Worm (Caenorhabditis elegans) whole organism, L3 larva: ENCODE measurements around the gene nhr-34.
A peak's percentile ranks its signal among the peaks of the same experiment; 100 is the strongest.

Experiments
- R02D3.7 ChIP-seq: fragments of 150-350 bp; optimal IDR thresholded peaks from 2 replicates; lab custom pipeline; 2014; ENCODE audit warnings: missing biosample characterization, missing genetic modification characterization
- ama-1 ChIP-seq: fragments of 150-350 bp; optimal IDR thresholded peaks from 2 replicates; lab custom pipeline; 2018
- ceh-28 ChIP-seq: fragments of 150-350 bp; optimal IDR thresholded peaks from 2 replicates; lab custom pipeline; 2014; ENCODE audit warnings: missing biosample characterization, missing genetic modification reagents, missing genetic modification characterization
- ceh-9 ChIP-seq: sonication (generic microtip); optimal IDR thresholded peaks from 2 replicates; lab custom pipeline; 2018; ENCODE audit warnings: missing biosample characterization, missing genetic modification characterization
- daf-12 ChIP-seq: fragments of 150-350 bp; optimal IDR thresholded peaks from 2 replicates; lab custom pipeline; 2014; ENCODE audit warnings: missing biosample characterization, missing genetic modification reagents, missing genetic modification characterization
- egl-5 ChIP-seq: fragments of 150-350 bp; optimal IDR thresholded peaks from 2 replicates; lab custom pipeline; 2017; ENCODE audit warnings: missing biosample characterization, missing genetic modification reagents, missing genetic modification characterization, inconsistent platforms
- elt-1 ChIP-seq: fragments of 150-350 bp; optimal IDR thresholded peaks from 2 replicates; lab custom pipeline; 2014; ENCODE audit warnings: missing biosample characterization, missing genetic modification characterization
- elt-2 ChIP-seq: sonication (generic microtip); optimal IDR thresholded peaks from 2 replicates; lab custom pipeline; 2016; ENCODE audit warnings: missing genetic modification reagents, mild to moderate bottlenecking, missing genetic modification characterization, missing compliant biosample characterization
- eor-1 ChIP-seq, 2 experiments: fragments of 150-350 bp; optimal IDR thresholded peaks; 2 replicates each; lab custom pipeline; 2014 to 2018; ENCODE audit warnings: missing biosample characterization in 2 of 2, missing genetic modification characterization in 2 of 2
- fkh-10 ChIP-seq: sonication (generic microtip); optimal IDR thresholded peaks from 2 replicates; lab custom pipeline; 2017; ENCODE audit warnings: missing biosample characterization, missing genetic modification reagents, missing genetic modification characterization
- fos-1 ChIP-seq: fragments of 150-350 bp; optimal IDR thresholded peaks from 2 replicates; lab custom pipeline; 2014; ENCODE audit warnings: missing biosample characterization, missing genetic modification characterization
- hmg-11 ChIP-seq: sonication (generic microtip); optimal IDR thresholded peaks from 2 replicates; lab custom pipeline; 2016; ENCODE audit warnings: missing genetic modification characterization, missing compliant biosample characterization
- jun-1 ChIP-seq: fragments of 150-350 bp; optimal IDR thresholded peaks from 2 replicates; lab custom pipeline; 2014; ENCODE audit warnings: missing biosample characterization, missing genetic modification reagents, missing genetic modification characterization
- lin-15B ChIP-seq: fragments of 150-350 bp; optimal IDR thresholded peaks from 2 replicates; lab custom pipeline; 2014; ENCODE audit warnings: missing biosample characterization, missing genetic modification characterization
- lin-39 ChIP-seq: fragments of 150-350 bp; optimal IDR thresholded peaks from 2 replicates; lab custom pipeline; 2018; ENCODE audit warnings: missing biosample characterization, missing genetic modification reagents, missing genetic modification characterization
- mml-1 ChIP-seq: fragments of 150-350 bp; sonication (generic microtip); optimal IDR thresholded peaks from 3 replicates; lab custom pipeline; 2014; ENCODE audit warnings: missing biosample characterization, missing genetic modification characterization
- nfya-1 ChIP-seq: sonication (generic microtip); optimal IDR thresholded peaks from 2 replicates; lab custom pipeline; 2017; ENCODE audit warnings: missing genetic modification characterization, mild to moderate bottlenecking, missing compliant biosample characterization, antibody characterized with exemption, moderate library complexity; ENCODE audit not compliant: insufficient read depth
- nhr-11 ChIP-seq: fragments of 150-350 bp; optimal IDR thresholded peaks from 2 replicates; lab custom pipeline; 2014; ENCODE audit warnings: missing biosample characterization, missing genetic modification characterization
- nhr-12 ChIP-seq: fragments of 150-350 bp; optimal IDR thresholded peaks from 2 replicates; lab custom pipeline; 2014; ENCODE audit warnings: missing biosample characterization, missing genetic modification characterization
- nhr-23 ChIP-seq: fragments of 150-350 bp; optimal IDR thresholded peaks from 2 replicates; lab custom pipeline; 2014; ENCODE audit warnings: missing biosample characterization, missing genetic modification reagents, missing genetic modification characterization
- nhr-25 ChIP-seq: sonication (generic microtip); optimal IDR thresholded peaks from 2 replicates; lab custom pipeline; 2017; ENCODE audit warnings: missing biosample characterization, missing genetic modification characterization
- nhr-28 ChIP-seq: fragments of 150-350 bp; optimal IDR thresholded peaks from 2 replicates; lab custom pipeline; 2014; ENCODE audit warnings: missing biosample characterization, missing genetic modification characterization
- nhr-43 ChIP-seq: sonication (generic microtip); optimal IDR thresholded peaks from 2 replicates; lab custom pipeline; 2016; ENCODE audit warnings: mild to moderate bottlenecking, missing genetic modification characterization, missing compliant biosample characterization; ENCODE audit not compliant: poor library complexity, severe bottlenecking
- nhr-67 ChIP-seq: fragments of 150-350 bp; optimal IDR thresholded peaks from 2 replicates; lab custom pipeline; 2014; ENCODE audit warnings: missing biosample characterization, missing genetic modification characterization
- nhr-77 ChIP-seq: fragments of 150-350 bp; optimal IDR thresholded peaks from 2 replicates; lab custom pipeline; 2014; ENCODE audit warnings: missing biosample characterization, missing genetic modification characterization
- pha-4 ChIP-seq: fragments of 150-350 bp; optimal IDR thresholded peaks from 2 replicates; lab custom pipeline; 2014; ENCODE audit warnings: missing biosample characterization, missing genetic modification reagents, missing genetic modification characterization
- pqm-1 ChIP-seq: fragments of 150-350 bp; optimal IDR thresholded peaks from 2 replicates; lab custom pipeline; 2017; ENCODE audit warnings: missing biosample characterization, missing genetic modification characterization, inconsistent platforms
- skn-1 ChIP-seq: fragments of 150-350 bp; optimal IDR thresholded peaks from 2 replicates; lab custom pipeline; 2014; ENCODE audit warnings: missing biosample characterization, missing genetic modification characterization
- snpc-4 ChIP-seq: fragments of 150-350 bp; optimal IDR thresholded peaks from 2 replicates; lab custom pipeline; 2014; ENCODE audit warnings: missing biosample characterization, missing genetic modification characterization
- tbx-2 ChIP-seq: sonication (generic microtip); optimal IDR thresholded peaks from 2 replicates; lab custom pipeline; 2016; ENCODE audit warnings: mild to moderate bottlenecking, missing genetic modification characterization, missing compliant biosample characterization
- unc-62 ChIP-seq: fragments of 150-350 bp; sonication (generic microtip); optimal IDR thresholded peaks from 4 replicates; lab custom pipeline; 2014; ENCODE audit warnings: missing biosample characterization, missing genetic modification reagents, missing genetic modification characterization
- ztf-11 ChIP-seq: fragments of 150-350 bp; optimal IDR thresholded peaks from 2 replicates; lab custom pipeline; 2014; ENCODE audit warnings: missing biosample characterization, missing genetic modification characterization
- ztf-4 ChIP-seq: fragments of 150-350 bp; optimal IDR thresholded peaks from 2 replicates; lab custom pipeline; 2014; ENCODE audit warnings: missing biosample characterization, missing genetic modification characterization

nhr-34 gene

ce11 chrIV:9675572-9675971, at the start of gene nhr-34:
TSS of gene nhr-34 (minus strand) at chrIV:9675672.
- TF ChIP-seq elt-1 (tag; lab: Kevin White, UChicago): no peak
- no peak for TF ChIP-seq fos-1 (tag; lab: Kevin White, UChicago)
- no peak for TF ChIP-seq unc-62 (GFP tag; lab: Kevin White, UChicago)
- TF ChIP-seq nhr-23 (tag; lab: Kevin White, UChicago): no peak
- no peak for TF ChIP-seq nhr-12 (tag; lab: Kevin White, UChicago)
- TF ChIP-seq tbx-2: no peak
- TF ChIP-seq R02D3.7 (tag; lab: Kevin White, UChicago): no peak
- TF ChIP-seq mml-1: no peak
- no peak for TF ChIP-seq nhr-77 (tag; lab: Kevin White, UChicago)
- TF ChIP-seq, all 47 proteins: peak for 0

DNA sequence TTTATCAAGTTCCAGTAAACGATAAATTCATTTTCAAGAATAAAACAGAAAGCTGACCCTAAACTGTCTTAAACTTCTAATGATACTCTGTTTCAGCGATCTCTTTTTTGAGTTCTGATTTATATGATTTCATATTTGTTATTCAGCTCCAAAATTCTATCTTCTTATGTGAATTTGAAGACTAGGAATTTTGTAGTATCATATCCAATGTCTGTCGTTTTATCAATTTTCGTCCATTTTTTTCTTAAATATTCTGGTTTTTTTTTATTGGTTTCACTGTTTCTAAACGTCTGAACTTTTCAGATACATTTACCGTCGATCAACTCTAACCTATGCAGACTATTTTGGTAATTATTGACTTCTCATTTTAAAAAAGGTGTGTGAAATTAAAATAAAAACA, 49.5 kb upstream of the nhr-34 start, which contains the start of the genes nhr-138 and C28D4.18:
Gene nhr-138 (plus strand): TSS at position 304 of the 400 bp plus-strand sequence.
Gene C28D4.18 (plus strand): TSS at position 333 of the 400 bp plus-strand sequence.
- TF ChIP-seq nhr-67 (no peak), eor-1 (tag; optimal IDR thresholded peaks at IDR 0.05; lab: Kevin White, UChicago) (no peak), ceh-9 (tag; lab: Kevin White, UChicago) (no peak), nhr-11 (tag; lab: Kevin White, UChicago) (no peak), fkh-10 (GFP tag; lab: Kevin White, UChicago) (no peak), nhr-28 (tag; lab: Kevin White, UChicago) (no peak)
- TF ChIP-seq, all 47 proteins: peak for 0

- TF ChIP-seq elt-1 (tag; lab: Kevin White, UChicago): peak; percentile 92
- TF ChIP-seq lin-15B (tag; lab: Kevin White, UChicago): no peak
- TF ChIP-seq nhr-23 (tag; lab: Kevin White, UChicago): peak; percentile 75
- peak; percentile 26 for TF ChIP-seq ceh-28
Measured at ce11 chrIV:9723185-9723584, 47.7 kb upstream of the nhr-34 start.

ce11 chrIV:9718396-9718795, 42.9 kb upstream of the nhr-34 start:
- TF ChIP-seq nhr-28 (tag; lab: Kevin White, UChicago) (no peak), ztf-11 (no peak), skn-1 (tag; lab: Kevin White, UChicago) (peak; percentile 99), pha-4 (tag; lab: Kevin White, UChicago) (peak; percentile 90), ceh-28 (peak; percentile 52), snpc-4 (tag; lab: Kevin White, UChicago) (peak; percentile 32), fkh-10 (GFP tag; lab: Kevin White, UChicago) (no peak), daf-12 (tag; lab: Kevin White, UChicago) (no peak), R02D3.7 (tag; lab: Kevin White, UChicago) (peak; percentile 4), nhr-25 (peak; percentile 77), nhr-23 (tag; lab: Kevin White, UChicago) (peak; percentile 82), nfya-1 (tag; lab: Kevin White, UChicago) (peak; percentile 79), elt-1 (tag; lab: Kevin White, UChicago) (peak; percentile 23), elt-2 (peak; percentile 77), hmg-11 (peak; percentile 68), lin-15B (tag; lab: Kevin White, UChicago) (peak; percentile 54), ztf-4 (tag; lab: Kevin White, UChicago) (no peak), tbx-2 (peak; percentile 37), eor-1 (tag; optimal IDR thresholded peaks at IDR 0.05; lab: Kevin White, UChicago) (no peak), nhr-43 (tag; lab: Kevin White, UChicago) (peak; percentile 57), pqm-1 (tag; lab: Kevin White, UChicago) (peak; percentile 80), egl-5 (tag; lab: Kevin White, UChicago) (peak; percentile 68), ama-1 (lab: Kevin White, UChicago) (peak; percentile 86), jun-1 (peak; percentile 76), lin-39 (tag; lab: Kevin White, UChicago) (peak; percentile 53), nhr-11 (tag; lab: Kevin White, UChicago) (peak; percentile 5)

DNA sequence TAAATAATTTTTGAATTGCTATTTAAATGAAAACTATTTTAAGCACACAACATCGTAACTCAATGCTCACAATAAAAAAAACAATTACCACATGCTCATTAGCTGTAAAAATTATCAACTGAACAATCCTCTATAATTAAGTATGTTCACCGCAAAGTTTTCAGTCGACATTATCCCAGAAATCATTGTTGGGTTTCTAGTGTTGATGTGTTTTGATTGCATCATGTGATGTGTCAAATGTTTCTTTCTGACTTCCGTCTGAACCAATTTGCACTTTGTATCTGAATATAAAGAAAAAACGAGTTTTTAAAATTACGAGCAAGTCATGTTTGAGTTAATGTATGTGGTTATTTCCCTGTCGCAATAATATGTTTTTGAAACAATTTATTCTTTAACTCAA, 42.4 kb upstream of the nhr-34 start:
- TF ChIP-seq nhr-28 (tag; lab: Kevin White, UChicago): no peak
- TF ChIP-seq skn-1 (tag; lab: Kevin White, UChicago): peak; percentile 15
